Fruit fly (Drosophila melanogaster) whole organism, embryonic: Measurements from ENCODE around the gene CG18765.

ENCODE experiments used
- Ada2b ChIP-seq: fragments of 200-800 bp; sonication (Bioruptor generic); IDR thresholded peaks from 2 replicates; pipeline ENCODE4 v1.3.6; 2022; ENCODE audit warnings: missing biosample characterization, missing genetic modification characterization
- CG10565 ChIP-seq: fragments of 200-800 bp; sonication (Bioruptor generic); optimal IDR thresholded peaks from 3 replicates; lab custom pipeline; 2016; ENCODE audit warnings: missing biosample characterization, mild to moderate bottlenecking, missing genetic modification characterization
- CG11456 ChIP-seq: fragments of 200-800 bp; sonication (Bioruptor generic); IDR thresholded peaks from 3 replicates; pipeline ENCODE4 v1.3.6; 2022; ENCODE audit warnings: missing biosample characterization, missing genetic modification characterization
- CG12104 ChIP-seq: fragments of 200-800 bp; sonication (Bioruptor generic); optimal IDR thresholded peaks from 3 replicates; lab custom pipeline; 2016; ENCODE audit warnings: missing biosample characterization, missing genetic modification characterization
- CG13894 ChIP-seq: fragments of 200-800 bp; sonication (Bioruptor generic); optimal IDR thresholded peaks from 3 replicates; lab custom pipeline; 2018; ENCODE audit warnings: missing biosample characterization, mild to moderate bottlenecking, missing genetic modification characterization, moderate library complexity
- CG14667 ChIP-seq: fragments of 200-800 bp; sonication (Bioruptor generic); IDR thresholded peaks from 2 replicates; pipeline ENCODE4 v1.3.6; 2022; ENCODE audit warnings: missing biosample characterization, missing genetic modification characterization
- CG1529 ChIP-seq: fragments of 200-800 bp; sonication (Bioruptor generic); optimal IDR thresholded peaks from 3 replicates; lab custom pipeline; 2018; ENCODE audit warnings: missing biosample characterization, missing genetic modification characterization
- CG16779 ChIP-seq: fragments of 200-800 bp; sonication (Bioruptor generic); IDR thresholded peaks from 2 replicates; pipeline ENCODE4 v1.3.6; 2022; ENCODE audit warnings: missing biosample characterization, missing genetic modification characterization
- CG16815 ChIP-seq: fragments of 200-800 bp; sonication (Bioruptor generic); optimal IDR thresholded peaks from 3 replicates; lab custom pipeline; 2017; ENCODE audit warnings: missing biosample characterization, mild to moderate bottlenecking, missing genetic modification characterization
- CG17912 ChIP-seq: fragments of 200-800 bp; sonication (Bioruptor generic); optimal IDR thresholded peaks from 2 replicates; lab custom pipeline; 2018; ENCODE audit warnings: missing biosample characterization, mild to moderate bottlenecking, missing genetic modification characterization
- CG18619 ChIP-seq: fragments of 200-800 bp; sonication (Bioruptor generic); optimal IDR thresholded peaks from 3 replicates; lab custom pipeline; 2017; ENCODE audit warnings: missing biosample characterization, mild to moderate bottlenecking, missing genetic modification characterization
- CG2199 ChIP-seq: fragments of 200-800 bp; sonication (Bioruptor generic); IDR thresholded peaks from 3 replicates; pipeline ENCODE4 v1.3.6; 2022; ENCODE audit warnings: missing biosample characterization, missing genetic modification characterization
- CG30020 ChIP-seq: fragments of 200-800 bp; optimal IDR thresholded peaks from 2 replicates; lab custom pipeline; 2019; ENCODE audit warnings: missing biosample characterization, mild to moderate bottlenecking, missing genetic modification characterization, moderate library complexity
- CG30403 ChIP-seq: fragments of 200-800 bp; sonication (Bioruptor generic); optimal IDR thresholded peaks from 3 replicates; lab custom pipeline; 2016; ENCODE audit warnings: missing biosample characterization, missing genetic modification characterization
- CG33213 ChIP-seq: fragments of 200-800 bp; sonication (Bioruptor generic); optimal IDR thresholded peaks from 3 replicates; lab custom pipeline; 2016; ENCODE audit warnings: missing biosample characterization, missing genetic modification characterization
- CG33557 ChIP-seq: fragments of 200-800 bp; sonication (Bioruptor generic); optimal IDR thresholded peaks from 2 replicates; lab custom pipeline; 2019; ENCODE audit warnings: missing biosample characterization, mild to moderate bottlenecking, missing genetic modification characterization, moderate library complexity
- CG3838 ChIP-seq: fragments of 200-800 bp; sonication (Bioruptor generic); optimal IDR thresholded peaks from 3 replicates; lab custom pipeline; 2016; ENCODE audit warnings: missing biosample characterization, missing genetic modification characterization
- CG4617 ChIP-seq: fragments of 200-800 bp; sonication (Bioruptor generic); optimal IDR thresholded peaks from 3 replicates; lab custom pipeline; 2016; ENCODE audit warnings: missing biosample characterization, missing genetic modification characterization, borderline replicate concordance
- CG6654 ChIP-seq: fragments of 200-800 bp; sonication (Bioruptor generic); optimal IDR thresholded peaks from 2 replicates; lab custom pipeline; 2017; ENCODE audit warnings: missing biosample characterization, mild to moderate bottlenecking, missing genetic modification characterization
- CG6791 ChIP-seq: fragments of 200-800 bp; sonication (Bioruptor generic); IDR thresholded peaks from 3 replicates; pipeline ENCODE4 v1.3.6; 2022; ENCODE audit warnings: missing biosample characterization, missing genetic modification characterization; ENCODE audit not compliant: partially characterized antibody
- CG7928 ChIP-seq: fragments of 200-800 bp; sonication (Bioruptor generic); optimal IDR thresholded peaks from 2 replicates; lab custom pipeline; 2017; ENCODE audit warnings: missing biosample characterization, mild to moderate bottlenecking, missing genetic modification characterization
- CG7987 ChIP-seq: fragments of 200-800 bp; sonication (Bioruptor generic); optimal IDR thresholded peaks from 2 replicates; lab custom pipeline; 2018; ENCODE audit warnings: missing biosample characterization, mild to moderate bottlenecking, missing genetic modification characterization, moderate library complexity
- CG9876 ChIP-seq: fragments of 200-800 bp; sonication (Bioruptor generic); optimal IDR thresholded peaks from 2 replicates; lab custom pipeline; 2016; ENCODE audit warnings: missing biosample characterization, missing genetic modification characterization
- CHES-1-like ChIP-seq: fragments of 200-800 bp; sonication (Bioruptor generic); optimal IDR thresholded peaks from 2 replicates; lab custom pipeline; 2016; ENCODE audit warnings: missing biosample characterization, missing genetic modification characterization
- CTCF ChIP-seq: fragments of 200-800 bp; sonication (Bioruptor generic); optimal IDR thresholded peaks from 2 replicates; lab custom pipeline; 2017; ENCODE audit warnings: missing biosample characterization, mild to moderate bottlenecking, missing genetic modification characterization, moderate library complexity
- CrebB ChIP-seq: fragments of 200-800 bp; sonication (Bioruptor generic); optimal IDR thresholded peaks from 3 replicates; lab custom pipeline; 2018; ENCODE audit warnings: missing biosample characterization, mild to moderate bottlenecking, missing genetic modification characterization
- Doc3 ChIP-seq: fragments of 200-800 bp; sonication (Bioruptor generic); IDR thresholded peaks from 3 replicates; pipeline ENCODE4 v1.3.6; 2022; ENCODE audit warnings: missing biosample characterization, missing genetic modification characterization; ENCODE audit not compliant: partially characterized antibody
- E2f2 ChIP-seq: fragments of 200-800 bp; sonication (Bioruptor generic); IDR thresholded peaks from 2 replicates; pipeline ENCODE4 v1.3.6; 2022; ENCODE audit warnings: missing biosample characterization, missing genetic modification characterization
- HLH3B ChIP-seq: fragments of 200-800 bp; sonication (Bioruptor generic); IDR thresholded peaks from 2 replicates; pipeline ENCODE4 v1.3.6; 2022; ENCODE audit warnings: missing biosample characterization, missing genetic modification characterization
- Hey ChIP-seq: fragments of 200-800 bp; sonication (Bioruptor generic); optimal IDR thresholded peaks from 3 replicates; lab custom pipeline; 2018; ENCODE audit warnings: missing biosample characterization, mild to moderate bottlenecking, missing genetic modification characterization
- Hmx ChIP-seq: fragments of 200-800 bp; sonication (Bioruptor generic); optimal IDR thresholded peaks from 2 replicates; lab custom pipeline; 2016; ENCODE audit warnings: missing biosample characterization, missing genetic modification characterization
- Hr51 ChIP-seq, 2 experiments: fragments of 200-800 bp; sonication (Bioruptor generic); optimal IDR thresholded peaks; 2 replicates in 1 of 2; 3 replicates in 1 of 2; lab custom pipeline; 2016 to 2018; ENCODE audit warnings: missing biosample characterization in 2 of 2, missing genetic modification characterization in 2 of 2, mild to moderate bottlenecking in 1 of 2, moderate library complexity in 1 of 2
- Jarid2 ChIP-seq: fragments of 200-800 bp; sonication (Bioruptor generic); optimal IDR thresholded peaks from 3 replicates; lab custom pipeline; 2017; ENCODE audit warnings: mild to moderate bottlenecking, missing biosample characterization, missing genetic modification reagents, missing genetic modification characterization
- Scr ChIP-seq: fragments of 200-800 bp; sonication (Bioruptor generic); IDR thresholded peaks from 2 replicates; pipeline ENCODE4 v1.3.6; 2022; ENCODE audit warnings: missing biosample characterization, missing genetic modification characterization; ENCODE audit not compliant: partially characterized antibody
- Spps ChIP-seq: fragments of 200-800 bp; sonication (Bioruptor generic); optimal IDR thresholded peaks from 2 replicates; lab custom pipeline; 2018; ENCODE audit warnings: missing biosample characterization, mild to moderate bottlenecking, missing genetic modification characterization
- Taf1 ChIP-seq: fragments of 200-800 bp; sonication (Bioruptor generic); IDR thresholded peaks from 2 replicates; pipeline ENCODE4 v1.3.6; 2022; ENCODE audit warnings: missing biosample characterization, missing genetic modification characterization
- Vsx1 ChIP-seq: fragments of 200-800 bp; sonication (Bioruptor generic); optimal IDR thresholded peaks from 2 replicates; lab custom pipeline; 2017; ENCODE audit warnings: missing biosample characterization, mild to moderate bottlenecking, missing genetic modification characterization, missing genetic modification reagents
- YL-1 ChIP-seq: fragments of 200-800 bp; sonication (Bioruptor generic); optimal IDR thresholded peaks from 3 replicates; lab custom pipeline; 2017; ENCODE audit warnings: missing biosample characterization, mild to moderate bottlenecking, missing genetic modification characterization
- ap ChIP-seq: fragments of 200-800 bp; sonication (Bioruptor generic); IDR thresholded peaks from 2 replicates; pipeline ENCODE4 v1.3.6; 2022; ENCODE audit warnings: missing biosample characterization, missing genetic modification characterization
- croc ChIP-seq: fragments of 200-800 bp; sonication (Bioruptor generic); conservative IDR thresholded peaks from 3 replicates; pipeline ENCODE4 v1.3.6; 2022; ENCODE audit warnings: missing biosample characterization, missing genetic modification characterization
- dmrt99B ChIP-seq: fragments of 200-800 bp; sonication (Bioruptor generic); optimal IDR thresholded peaks from 2 replicates; lab custom pipeline; 2018; ENCODE audit warnings: missing biosample characterization, mild to moderate bottlenecking, missing genetic modification characterization, moderate library complexity
- emc ChIP-seq: fragments of 200-800 bp; sonication (Bioruptor generic); optimal IDR thresholded peaks from 2 replicates; lab custom pipeline; 2016; ENCODE audit warnings: missing biosample characterization, missing genetic modification characterization
- her ChIP-seq: fragments of 200-800 bp; sonication (Bioruptor generic); optimal IDR thresholded peaks from 2 replicates; lab custom pipeline; 2016; ENCODE audit warnings: missing biosample characterization, missing genetic modification characterization
- jing ChIP-seq: fragments of 200-800 bp; sonication (Bioruptor generic); optimal IDR thresholded peaks from 2 replicates; lab custom pipeline; 2018; ENCODE audit warnings: missing biosample characterization, mild to moderate bottlenecking, missing genetic modification characterization
- kay ChIP-seq: fragments of 200-800 bp; sonication (Bioruptor generic); optimal IDR thresholded peaks from 2 replicates; lab custom pipeline; 2016; ENCODE audit warnings: missing biosample characterization, missing genetic modification characterization
- mld ChIP-seq: fragments of 200-800 bp; sonication (Bioruptor generic); IDR thresholded peaks from 3 replicates; pipeline ENCODE4 v1.3.6; 2022; ENCODE audit warnings: missing biosample characterization, missing genetic modification characterization; ENCODE audit not compliant: partially characterized antibody
- repo ChIP-seq: fragments of 200-800 bp; sonication (Bioruptor generic); optimal IDR thresholded peaks from 2 replicates; lab custom pipeline; 2016; ENCODE audit warnings: missing biosample characterization, missing genetic modification characterization
- sna ChIP-seq: fragments of 200-800 bp; sonication (Bioruptor generic); IDR thresholded peaks from 2 replicates; pipeline ENCODE4 v1.3.6; 2022; ENCODE audit warnings: missing biosample characterization, missing genetic modification characterization; ENCODE audit not compliant: partially characterized antibody
- tgo ChIP-seq: fragments of 200-800 bp; sonication (Bioruptor generic); IDR thresholded peaks from 3 replicates; pipeline ENCODE4 v1.3.6; 2022; ENCODE audit warnings: missing biosample characterization, missing genetic modification characterization
- zfh1 ChIP-seq: fragments of 200-800 bp; sonication (Bioruptor generic); IDR thresholded peaks from 3 replicates; pipeline ENCODE4 v1.3.6; 2022; ENCODE audit warnings: missing biosample characterization, missing genetic modification characterization

The CG18765 gene

dm6 chr3R:11655873-11656374, 35.7 kb downstream of the CG18765 start, which contains the start of gene CG42327 (continued):
- no peak for TF ChIP-seq Hey (tag; lab: Kevin White, UChicago)
- peak; percentile 58; the same call in 1 of the 2 replicates for TF ChIP-seq Taf1
- peak; percentile 88 for TF ChIP-seq CG18619 (GFP tag; lab: Kevin White, UChicago)
- peak; percentile 84 for TF ChIP-seq CrebB (tag; lab: Kevin White, UChicago)
- TF ChIP-seq CG2199: peak; percentile 84
- TF ChIP-seq CHES-1-like (GFP tag; lab: Kevin White, UChicago): peak; percentile 77
- TF ChIP-seq CG7928 (GFP tag; lab: Kevin White, UChicago): peak; percentile 51
- peak; percentile 53 for TF ChIP-seq CG33213
- peak; percentile 93 for TF ChIP-seq ap (GFP tag; lab: Robert Waterston, UW)
- TF ChIP-seq CG12104 (GFP tag; lab: Kevin White, UChicago): peak; percentile 79
- peak; percentile 96 for TF ChIP-seq HLH3B (GFP tag; lab: Robert Waterston, UW)
- TF ChIP-seq Hmx (GFP tag; lab: Kevin White, UChicago): peak; percentile 8
- peak; percentile 69 for TF ChIP-seq CG30020 (tag; lab: Kevin White, UChicago)
- TF ChIP-seq CG16815 (GFP tag; lab: Kevin White, UChicago): peak; percentile 89
- TF ChIP-seq CG30403: peak; percentile 94
- TF ChIP-seq CG17912 (GFP tag; lab: Kevin White, UChicago): peak; percentile 53
- TF ChIP-seq Doc3 (GFP tag; lab: Robert Waterston, UW): no peak
- peak; percentile 89 for TF ChIP-seq Jarid2
- TF ChIP-seq Hr51 (GFP tag; optimal IDR thresholded peaks at IDR 0.05; lab: Kevin White, UChicago): peak; percentile 74 to 96
- peak; percentile 76 for TF ChIP-seq CG7987 (GFP tag; lab: Kevin White, UChicago)
- peak; percentile 64 for TF ChIP-seq sna (GFP tag; lab: Robert Waterston, UW)
- TF ChIP-seq CG13894 (tag; lab: Kevin White, UChicago): peak; percentile 65
- peak; percentile 75 for TF ChIP-seq CG10565 (GFP tag; lab: Kevin White, UChicago)
- TF ChIP-seq CG6654: peak; percentile 77
- peak; percentile 89 for TF ChIP-seq CG11456 (GFP tag; lab: Robert Waterston, UW)
- no peak for TF ChIP-seq emc (GFP tag; lab: Kevin White, UChicago)
- TF ChIP-seq dmrt99B (tag; lab: Kevin White, UChicago): peak; percentile 96
- TF ChIP-seq CTCF (GFP tag; lab: Kevin White, UChicago): peak; percentile 57
- TF ChIP-seq YL-1: peak; percentile 68
- peak; percentile 86 for TF ChIP-seq her (GFP tag; lab: Kevin White, UChicago)
- TF ChIP-seq repo (GFP tag; lab: Kevin White, UChicago): peak; percentile 83
- peak; percentile 91 for TF ChIP-seq Vsx1 (GFP tag; lab: Kevin White, UChicago)
- peak; percentile 48 for TF ChIP-seq CG3838
- 0 out of 2 replicates have a peak, but pooled peaks have one; percentile 47 for TF ChIP-seq Scr
- TF ChIP-seq CG1529: peak; percentile 92
- TF ChIP-seq zfh1 (GFP tag; lab: Robert Waterston, UW): peak; percentile 98
- peak; percentile 48; the same call in 1 of the 3 replicates for TF ChIP-seq CG6791
- TF ChIP-seq E2f2 (GFP tag; lab: Robert Waterston, UW): peak; percentile 82
- peak; percentile 96 for TF ChIP-seq tgo (GFP tag; lab: Robert Waterston, UW)
- TF ChIP-seq croc (GFP tag; lab: Robert Waterston, UW): peak; percentile 88
- TF ChIP-seq Ada2b (GFP tag; lab: Robert Waterston, UW): peak; percentile 95
- peak; percentile 77 for TF ChIP-seq CG4617 (GFP tag; lab: Kevin White, UChicago)
- TF ChIP-seq jing (GFP tag; lab: Kevin White, UChicago): peak; percentile 88
- TF ChIP-seq kay (GFP tag; lab: Kevin White, UChicago): peak; percentile 82
- TF ChIP-seq CG16779 (GFP tag; lab: Robert Waterston, UW): peak; percentile 51; the same call in 1 of the 2 replicates
- no peak for TF ChIP-seq mld
- peak; percentile 45 for TF ChIP-seq CG9876
- peak; percentile 94 for TF ChIP-seq Spps (tag; lab: Kevin White, UChicago)
- peak; percentile 92 for TF ChIP-seq CG14667 (GFP tag; lab: Robert Waterston, UW)
- peak; percentile 73 for TF ChIP-seq CG33557 (GFP tag; lab: Kevin White, UChicago)
